Worm (Caenorhabditis elegans): ENCODE results near the gene C12D12.3.
A peak's percentile ranks its signal among the peaks of the same experiment; 100 is the strongest.

The C12D12.3 gene

ce11 chrX:3467958-3468357 lies 21.1 kb upstream of the C12D12.3 start:
- no peak for TF ChIP-seq fkh-10 (GFP tag; optimal IDR thresholded peaks at IDR 0.05)
- no peak for TF ChIP-seq nhr-28 (tag; optimal IDR thresholded peaks at IDR 0.05)
- TF ChIP-seq lsy-12 (tag; optimal IDR thresholded peaks at IDR 0.05), result no peak
- no peak for TF ChIP-seq nhr-11 (tag; optimal IDR thresholded peaks at IDR 0.05)
- TF ChIP-seq nhr-25 (tag; optimal IDR thresholded peaks at IDR 0.05), result no peak
- no peak for TF ChIP-seq ceh-28 (tag; optimal IDR thresholded peaks at IDR 0.05)
- TF ChIP-seq elt-2 (tag; optimal IDR thresholded peaks at IDR 0.05), result no peak
- no peak for TF ChIP-seq pqm-1 (tag; optimal IDR thresholded peaks at IDR 0.05)
- TF ChIP-seq unc-39 (tag; optimal IDR thresholded peaks at IDR 0.05), result no peak

DNA sequence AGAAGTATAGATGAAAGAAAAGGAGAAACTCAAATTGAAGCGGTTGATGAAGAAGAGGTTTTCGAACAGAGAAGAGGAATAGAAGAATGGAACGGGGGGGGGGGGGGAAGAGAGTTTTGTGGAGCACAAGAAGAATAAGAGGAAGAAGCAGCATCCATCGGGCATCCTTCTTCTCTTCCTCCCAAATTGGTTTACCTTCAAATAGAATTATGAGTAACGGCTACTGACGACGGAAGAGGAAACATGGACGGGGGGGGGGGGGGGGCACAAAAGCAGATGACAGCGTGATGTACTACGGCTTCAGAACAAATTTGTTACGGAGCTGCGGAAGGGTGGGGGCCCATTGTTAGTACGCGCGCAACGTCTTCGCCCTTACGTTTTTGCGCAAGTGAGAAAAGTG lies 19.8 kb upstream of the C12D12.3 start:
- TF ChIP-seq tbx-2 (tag; optimal IDR thresholded peaks at IDR 0.05) (no peak), ZK546.5 (tag; optimal IDR thresholded peaks at IDR 0.05) (no peak), fkh-10 (GFP tag; optimal IDR thresholded peaks at IDR 0.05) (peak; percentile 75), ama-1 (optimal IDR thresholded peaks at IDR 0.05) (no peak), nhr-76 (tag; optimal IDR thresholded peaks at IDR 0.05) (no peak), eor-1 (tag; optimal IDR thresholded peaks at IDR 0.05) (no peak)

DNA sequence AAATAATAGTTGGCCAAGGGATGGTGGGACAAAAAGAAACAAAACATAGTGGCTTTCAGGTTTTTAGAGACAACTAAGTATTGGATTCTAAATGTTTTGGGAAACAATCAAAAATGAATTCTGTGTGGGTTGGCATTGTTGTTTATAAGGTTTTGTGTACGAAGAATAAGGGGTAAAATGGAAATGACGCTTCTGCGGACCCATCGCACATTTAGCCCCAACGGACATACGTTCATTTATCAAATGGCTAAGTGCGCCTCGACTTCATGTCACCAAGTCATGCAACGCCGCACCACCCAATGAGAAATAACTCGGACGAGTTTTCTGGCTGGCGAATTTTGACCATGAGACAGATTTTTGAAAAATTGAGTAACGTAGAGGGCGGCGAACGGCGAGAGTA lies 18.8 kb upstream of the C12D12.3 start:
- no peak for TF ChIP-seq jun-1 (tag; optimal IDR thresholded peaks at IDR 0.05)
- peak; percentile 82 for TF ChIP-seq lin-39 (tag; optimal IDR thresholded peaks at IDR 0.05)

DNA sequence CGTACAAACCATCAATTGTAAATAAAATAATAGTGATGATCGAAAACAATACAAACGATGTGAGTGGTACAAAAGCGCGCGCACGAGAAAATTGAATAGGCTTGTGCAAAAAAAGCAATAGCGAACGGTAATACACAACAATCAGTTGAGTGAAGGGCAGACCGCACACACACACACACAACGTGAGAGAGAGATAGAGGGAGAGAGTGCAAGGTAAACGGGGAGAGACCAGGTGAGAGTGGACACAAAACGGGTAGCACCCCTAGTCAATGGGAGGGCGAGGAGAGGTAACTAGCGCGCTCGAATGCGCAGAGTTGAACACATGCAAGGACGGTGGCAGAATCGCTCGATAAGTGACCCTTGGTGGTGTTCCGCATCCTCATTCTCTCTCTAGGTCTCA lies 16.9 kb upstream of the C12D12.3 start:
- TF ChIP-seq elt-2 (tag; optimal IDR thresholded peaks at IDR 0.05), result peak; percentile 49
- TF ChIP-seq nfya-1 (tag; optimal IDR thresholded peaks at IDR 0.05; ENCODE audit: insufficient read depth), result peak; percentile 23
- TF ChIP-seq lin-39 (tag; optimal IDR thresholded peaks at IDR 0.05), result peak; percentile 21
- TF ChIP-seq fos-1 (tag; optimal IDR thresholded peaks at IDR 0.05), result no peak
- no peak for TF ChIP-seq zag-1 (tag; optimal IDR thresholded peaks at IDR 0.05)
- no peak for TF ChIP-seq ceh-16 (tag; optimal IDR thresholded peaks at IDR 0.05)
- TF ChIP-seq elt-3 (tag; optimal IDR thresholded peaks at IDR 0.05), result no peak
- peak; percentile 1 for TF ChIP-seq snpc-4 (tag; optimal IDR thresholded peaks at IDR 0.05)
- TF ChIP-seq nhr-25 (tag; optimal IDR thresholded peaks at IDR 0.05), result peak; percentile 70
- TF ChIP-seq pha-4 (tag; optimal IDR thresholded peaks at IDR 0.05), result peak; percentile 87
- TF ChIP-seq egl-27 (tag; optimal IDR thresholded peaks at IDR 0.05), result peak; percentile 15
- TF ChIP-seq ztf-4 (tag; optimal IDR thresholded peaks at IDR 0.05), result no peak
- no peak for TF ChIP-seq nhr-23 (tag; optimal IDR thresholded peaks at IDR 0.05)
- peak; percentile 44 for TF ChIP-seq hmg-11 (tag; optimal IDR thresholded peaks at IDR 0.05)

DNA sequence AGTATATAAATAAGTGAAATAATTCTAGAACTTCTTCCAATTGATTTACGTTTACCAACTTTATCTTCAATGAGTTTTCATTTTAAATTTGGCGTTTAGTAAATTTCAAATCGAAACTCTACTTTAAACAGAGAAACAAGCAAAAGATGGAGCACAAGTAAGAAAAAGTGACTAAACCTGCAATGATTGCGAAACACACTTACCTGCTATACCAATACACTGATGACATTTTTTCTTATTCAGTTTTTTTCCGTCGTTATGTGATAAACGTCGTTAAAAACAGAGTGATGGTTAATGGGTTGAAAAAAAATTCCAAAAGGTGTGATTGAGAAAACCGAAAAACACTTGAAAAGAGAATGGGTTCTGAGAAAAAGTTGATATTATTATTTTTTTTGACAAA lies 15.3 kb upstream of the C12D12.3 start:
- TF ChIP-seq ztf-11 (tag; optimal IDR thresholded peaks at IDR 0.05), result no peak
- no peak for TF ChIP-seq ceh-9 (tag; optimal IDR thresholded peaks at IDR 0.05)
- TF ChIP-seq elt-1 (tag; optimal IDR thresholded peaks at IDR 0.05), result no peak
- no peak for TF ChIP-seq egl-5 (tag; optimal IDR thresholded peaks at IDR 0.05)
- TF ChIP-seq nhr-67 (tag; optimal IDR thresholded peaks at IDR 0.05), result no peak
- no peak for TF ChIP-seq nfya-1 (tag; optimal IDR thresholded peaks at IDR 0.05; ENCODE audit: insufficient read depth)
- no peak for TF ChIP-seq eor-1 (tag; optimal IDR thresholded peaks at IDR 0.05)
- no peak for TF ChIP-seq jun-1 (tag; optimal IDR thresholded peaks at IDR 0.05)
- no peak for TF ChIP-seq ama-1 (optimal IDR thresholded peaks at IDR 0.05)

ce11 chrX:3479950-3480349 lies 9.1 kb upstream of the C12D12.3 start, which contains the start of gene wrt-6:
Gene wrt-6 (plus strand): TSS chrX:3480250.
- TF ChIP-seq ZK546.5 (tag; optimal IDR thresholded peaks at IDR 0.05), result no peak
- TF ChIP-seq fos-1 (tag; optimal IDR thresholded peaks at IDR 0.05), result no peak
- no peak for TF ChIP-seq eor-1 (tag; optimal IDR thresholded peaks at IDR 0.05)
- TF ChIP-seq aly-2 (tag; optimal IDR thresholded peaks at IDR 0.05), result no peak
- no peak for TF ChIP-seq elt-2 (tag; optimal IDR thresholded peaks at IDR 0.05)

Measured in whole organism, L3 larva.